Worm (Caenorhabditis elegans) whole organism, young adult: ENCODE measurements around the gene H19J13.2.

ENCODE experiments used
- F55B11.4 ChIP-seq: sonication (generic microtip); optimal IDR thresholded peaks from 2 replicates; lab custom pipeline; 2016; ENCODE audit warnings: missing compliant biosample characterization, missing genetic modification characterization, borderline replicate concordance; ENCODE audit not compliant: insufficient read depth
- T07F8.4 ChIP-seq: sonication (generic microtip); optimal IDR thresholded peaks from 2 replicates; lab custom pipeline; 2016; ENCODE audit warnings: mild to moderate bottlenecking, missing genetic modification characterization, moderate library complexity, missing compliant biosample characterization
- dox-1 ChIP-seq: fragments of 200-800 bp; sonication (Bioruptor generic); IDR thresholded peaks from 2 replicates; pipeline ENCODE4 v1.3.6; 2022; ENCODE audit warnings: missing genetic modification reagents, missing genetic modification characterization, missing compliant biosample characterization
- nfyb-1 ChIP-seq: fragments of 200-800 bp; sonication (Bioruptor generic); IDR thresholded peaks from 2 replicates; pipeline ENCODE4 v1.3.6; 2022; ENCODE audit warnings: missing genetic modification reagents, missing genetic modification characterization, missing compliant biosample characterization

ce11 chrX:12280477-12280876 is 6.7 kb upstream of the H19J13.2 start, which contains the start of gene C04B4.1:
- TF ChIP-seq F55B11.4 (tag; lab: Kevin White, UChicago), result no peak
- no peak for TF ChIP-seq dox-1 (GFP tag; lab: Robert Waterston, UW)
- TF ChIP-seq T07F8.4, result no peak
- no peak for TF ChIP-seq nfyb-1
